Worm (Caenorhabditis elegans) whole organism, late embryonic: ENCODE measurements around the gene famp-1.

Experiments used
- C08G9.2 ChIP-seq: sonication (generic microtip); optimal IDR thresholded peaks from 2 replicates; lab custom pipeline; 2016; ENCODE audit warnings: mild to moderate bottlenecking, missing genetic modification characterization, moderate library complexity, missing compliant biosample characterization
- ceh-19 ChIP-seq: fragments of 200-800 bp; sonication (Bioruptor generic); optimal IDR thresholded peaks from 2 replicates; lab custom pipeline; 2018; ENCODE audit warnings: mild to moderate bottlenecking, missing genetic modification characterization, missing compliant biosample characterization
- ceh-22 ChIP-seq: sonication (generic microtip); optimal IDR thresholded peaks from 2 replicates; lab custom pipeline; 2017; ENCODE audit warnings: missing biosample characterization, missing genetic modification characterization
- ceh-34 ChIP-seq: sonication (generic microtip); optimal IDR thresholded peaks from 2 replicates; lab custom pipeline; 2016; ENCODE audit warnings: mild to moderate bottlenecking, missing genetic modification characterization, missing compliant biosample characterization
- ceh-9 ChIP-seq: sonication (generic microtip); optimal IDR thresholded peaks from 2 replicates; lab custom pipeline; 2016; ENCODE audit warnings: mild to moderate bottlenecking, missing genetic modification characterization, inconsistent platforms, missing compliant biosample characterization
- dmd-4 ChIP-seq: sonication (generic microtip); optimal IDR thresholded peaks from 2 replicates; lab custom pipeline; 2016; ENCODE audit warnings: borderline replicate concordance, missing genetic modification characterization, missing compliant biosample characterization
- elt-4 ChIP-seq: sonication (generic microtip); optimal IDR thresholded peaks from 2 replicates; lab custom pipeline; 2016; ENCODE audit warnings: missing genetic modification characterization, missing compliant biosample characterization
- fkh-10 ChIP-seq: fragments of 150-350 bp; optimal IDR thresholded peaks from 2 replicates; lab custom pipeline; 2014; ENCODE audit warnings: missing biosample characterization, missing genetic modification reagents, missing genetic modification characterization
- hlh-30 ChIP-seq: sonication (generic microtip); optimal IDR thresholded peaks from 2 replicates; lab custom pipeline; 2017; ENCODE audit warnings: antibody characterized with exemption, missing genetic modification characterization, missing compliant biosample characterization; ENCODE audit not compliant: insufficient read depth
- nhr-11 ChIP-seq: fragments of 150-350 bp; optimal IDR thresholded peaks from 2 replicates; lab custom pipeline; 2014; ENCODE audit warnings: missing biosample characterization, missing genetic modification characterization
- rnt-1 ChIP-seq: sonication (generic microtip); optimal IDR thresholded peaks from 2 replicates; lab custom pipeline; 2016; ENCODE audit warnings: missing genetic modification characterization, missing compliant biosample characterization
- tbx-2 ChIP-seq: sonication (generic microtip); optimal IDR thresholded peaks from 2 replicates; lab custom pipeline; 2016; ENCODE audit warnings: missing genetic modification characterization, missing compliant biosample characterization
- unc-86 ChIP-seq: sonication (generic microtip); optimal IDR thresholded peaks from 2 replicates; lab custom pipeline; 2016; ENCODE audit warnings: missing genetic modification characterization, missing compliant biosample characterization
- ztf-16 ChIP-seq: sonication (generic microtip); optimal IDR thresholded peaks from 2 replicates; lab custom pipeline; 2017; ENCODE audit warnings: missing genetic modification characterization, missing compliant biosample characterization

DNA sequence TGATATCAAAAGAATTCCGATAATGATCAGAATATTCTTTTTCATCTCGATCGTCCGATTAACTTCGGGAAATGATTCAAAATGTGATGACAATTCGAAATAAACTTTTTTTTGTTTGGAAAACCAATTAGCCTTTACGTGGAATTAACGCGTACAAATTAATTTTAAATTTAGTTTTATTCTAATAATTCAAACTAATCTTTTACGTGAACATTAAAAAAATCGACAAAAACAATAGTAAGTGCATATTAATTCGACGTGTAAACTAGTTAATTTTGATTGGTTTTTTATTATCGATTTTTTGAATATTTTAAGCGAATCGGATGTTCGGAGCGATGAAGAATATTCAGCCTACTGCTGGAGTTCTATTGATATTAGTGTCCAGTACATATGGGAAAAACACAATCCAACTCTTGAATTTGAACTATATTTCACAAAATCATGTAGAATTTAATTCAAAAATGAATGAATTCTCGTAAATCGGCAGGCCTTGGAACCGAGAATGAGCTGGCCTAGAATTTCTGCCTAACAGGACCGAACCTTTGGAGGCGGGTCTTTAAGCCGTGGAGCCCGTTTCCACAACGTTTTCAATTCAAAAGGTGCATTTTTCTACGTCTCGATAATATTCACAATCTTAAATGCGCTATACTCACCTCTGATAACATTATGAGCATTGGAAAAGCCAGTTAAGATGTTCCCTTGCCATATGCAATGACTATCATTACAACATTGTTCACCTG is 20.9 kb downstream of the famp-1 start, which contains the start of the genes M70.3 and M70.2:
- TF ChIP-seq ceh-22, result no peak
- no peak for TF ChIP-seq unc-86 (tag; lab: Kevin White, UChicago)
- TF ChIP-seq elt-4 (tag; lab: Kevin White, UChicago), result no peak
- no peak for TF ChIP-seq tbx-2
- TF ChIP-seq dmd-4 (tag; lab: Kevin White, UChicago), result no peak
- TF ChIP-seq fkh-10 (GFP tag; lab: Kevin White, UChicago), result no peak
- no peak for TF ChIP-seq ceh-9 (tag; lab: Kevin White, UChicago)
- no peak for TF ChIP-seq C08G9.2 (tag; lab: Kevin White, UChicago)
- no peak for TF ChIP-seq ceh-34 (tag; lab: Kevin White, UChicago)
- TF ChIP-seq nhr-11, result no peak
- TF ChIP-seq rnt-1 (tag; lab: Kevin White, UChicago), result no peak
- TF ChIP-seq hlh-30 (tag; lab: Kevin White, UChicago), result no peak
- no peak for TF ChIP-seq ceh-19 (GFP tag; lab: Kevin White, UChicago)
- TF ChIP-seq ztf-16 (tag; lab: Kevin White, UChicago), result no peak
